Fruit fly (Drosophila melanogaster) whole organism: ENCODE measurements around the gene KLHL18.

Experiments
- Dll ChIP-seq: fragments of >200 bp; optimal IDR thresholded peaks from 2 replicates; lab custom pipeline; 2017
- pan ChIP-seq: fragments of >200 bp; optimal IDR thresholded peaks from 2 replicates; lab custom pipeline; 2017
- psq ChIP-seq: fragments of >200 bp; optimal IDR thresholded peaks from 2 replicates; lab custom pipeline; 2017
- usp ChIP-seq: fragments of >200 bp; optimal IDR thresholded peaks from 2 replicates; lab custom pipeline; 2017; ENCODE audit warnings: missing biosample characterization, missing genetic modification characterization, mixed read lengths

DNA sequence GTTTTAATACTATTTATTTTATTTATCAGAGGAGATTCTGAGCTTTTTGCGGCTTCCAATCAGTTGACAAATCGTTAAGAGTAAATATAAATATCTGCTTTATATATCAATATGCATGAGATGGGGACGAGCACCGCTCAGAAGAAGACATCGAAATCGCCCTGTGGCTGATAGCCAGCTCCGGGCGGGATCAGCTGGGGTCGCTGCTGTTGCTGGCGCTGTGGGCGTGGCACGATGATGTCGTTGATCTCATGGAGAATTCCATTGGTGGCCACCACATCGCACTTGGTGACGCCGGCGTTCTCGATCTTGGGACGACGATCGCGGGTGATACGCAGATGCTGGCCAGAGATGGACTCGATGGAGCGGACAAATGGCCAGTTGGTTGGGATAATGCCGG is 25.4 kb downstream of the KLHL18 start:
- TF ChIP-seq psq (lab: Kevin White, UChicago), result no peak
- no peak for TF ChIP-seq usp (GFP tag; lab: Kevin White, UChicago)
- TF ChIP-seq pan (lab: Kevin White, UChicago), result no peak
- TF ChIP-seq Dll (lab: Kevin White, UChicago), result no peak
